Worm (Caenorhabditis elegans) whole organism, early embryonic: ENCODE data around the gene syd-1.

ENCODE experiments used
- B0310.2 ChIP-seq: sonication (generic microtip); optimal IDR thresholded peaks from 2 replicates; lab custom pipeline; 2016; ENCODE audit warnings: mild to moderate bottlenecking, missing genetic modification characterization, missing compliant biosample characterization
- F13C5.2 ChIP-seq: sonication (generic microtip); optimal IDR thresholded peaks from 2 replicates; lab custom pipeline; 2017; ENCODE audit warnings: mild to moderate bottlenecking, missing genetic modification characterization, inconsistent platforms, missing compliant biosample characterization
- aly-1 ChIP-seq: sonication (generic microtip); optimal IDR thresholded peaks from 2 replicates; lab custom pipeline; 2016; ENCODE audit warnings: missing genetic modification characterization, missing compliant biosample characterization
- ama-1 ChIP-seq: fragments of 150-350 bp; optimal IDR thresholded peaks from 2 replicates; lab custom pipeline; 2014
- ceh-13 ChIP-seq: fragments of 200-800 bp; sonication (Bioruptor generic); optimal IDR thresholded peaks from 2 replicates; lab custom pipeline; 2018; ENCODE audit warnings: mild to moderate bottlenecking, missing genetic modification characterization, missing compliant biosample characterization
- ceh-36 ChIP-seq: sonication (generic microtip); optimal IDR thresholded peaks from 2 replicates; lab custom pipeline; 2016; ENCODE audit warnings: missing genetic modification characterization, inconsistent platforms, missing compliant biosample characterization
- ets-7 ChIP-seq: sonication (generic microtip); optimal IDR thresholded peaks from 2 replicates; lab custom pipeline; 2016; ENCODE audit warnings: missing genotype, missing genetic modification characterization, missing compliant biosample characterization
- flt-1 ChIP-seq: fragments of 200-800 bp; sonication (Bioruptor generic); IDR thresholded peaks from 2 replicates; pipeline ENCODE4 v1.3.6; 2022; ENCODE audit warnings: missing genetic modification characterization, missing compliant biosample characterization
- hmbx-1 ChIP-seq: sonication (generic microtip); optimal IDR thresholded peaks from 2 replicates; lab custom pipeline; 2016; ENCODE audit warnings: mild to moderate bottlenecking, missing genetic modification characterization, missing compliant biosample characterization
- hmg-4 ChIP-seq: fragments of 200-800 bp; sonication (Bioruptor generic); optimal IDR thresholded peaks from 2 replicates; lab custom pipeline; 2018; ENCODE audit warnings: mild to moderate bottlenecking, missing genetic modification characterization, missing compliant biosample characterization
- hnd-1 ChIP-seq: sonication (generic microtip); optimal IDR thresholded peaks from 2 replicates; lab custom pipeline; 2016; ENCODE audit warnings: missing genetic modification characterization, missing compliant biosample characterization
- pes-1 ChIP-seq: fragments of 200-800 bp; sonication (Bioruptor generic); IDR thresholded peaks from 2 replicates; pipeline ENCODE4 v1.3.6; 2022; ENCODE audit warnings: missing genetic modification reagents, missing genetic modification characterization, missing compliant biosample characterization
- scrt-1 ChIP-seq: fragments of 200-800 bp; sonication (Bioruptor generic); IDR thresholded peaks from 2 replicates; pipeline ENCODE4 v1.3.6; 2022; ENCODE audit warnings: missing genetic modification characterization, missing compliant biosample characterization
- sea-1 ChIP-seq: fragments of 200-800 bp; sonication (Bioruptor generic); conservative IDR thresholded peaks from 2 replicates; pipeline ENCODE4 v1.3.6; 2022; ENCODE audit warnings: missing genetic modification characterization, missing compliant biosample characterization
- tbx-11 ChIP-seq: fragments of 200-800 bp; sonication (Bioruptor generic); IDR thresholded peaks from 2 replicates; pipeline ENCODE4 v1.3.6; 2022; ENCODE audit warnings: missing genetic modification characterization, missing compliant biosample characterization
- tbx-37 ChIP-seq: fragments of 200-800 bp; sonication (Bioruptor generic); conservative IDR thresholded peaks from 2 replicates; pipeline ENCODE4 v1.3.6; 2022; ENCODE audit warnings: missing genetic modification reagents, missing genetic modification characterization, missing compliant biosample characterization
- tra-4 ChIP-seq: sonication (generic microtip); optimal IDR thresholded peaks from 2 replicates; lab custom pipeline; 2017; ENCODE audit warnings: missing genetic modification characterization, missing compliant biosample characterization

syd-1 gene

DNA sequence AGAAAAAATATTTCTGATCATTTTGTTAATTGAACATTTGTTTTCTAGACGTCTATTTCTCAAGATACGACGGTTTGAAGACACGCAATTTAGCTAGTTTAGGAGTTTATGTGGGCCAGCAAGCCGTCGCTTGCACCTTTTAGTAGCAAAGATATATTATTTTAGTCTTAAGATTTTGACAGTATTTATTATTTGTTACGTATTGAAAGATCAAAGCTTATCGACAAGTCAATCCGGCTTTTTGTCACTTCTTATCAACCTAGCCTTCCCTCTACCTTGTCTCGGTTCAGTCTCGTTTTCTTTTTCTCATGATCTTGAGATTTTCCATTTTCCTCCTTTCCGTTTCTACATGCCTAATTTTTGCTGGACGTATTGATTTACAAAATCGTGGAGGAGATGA is 20.6 kb downstream of the syd-1 start, which contains the start of gene F35D2.2:
Gene F35D2.2, plus strand, starts transcription at position 301 of the 400 bp plus-strand sequence.
- no peak for TF ChIP-seq pes-1
- no peak for TF ChIP-seq ceh-36 (tag; lab: Kevin White, UChicago)
- TF ChIP-seq sea-1: no peak
- TF ChIP-seq ets-7 (tag; lab: Kevin White, UChicago): no peak
- TF ChIP-seq ceh-13 (GFP tag; lab: Kevin White, UChicago): no peak
- TF ChIP-seq scrt-1: no peak
- TF ChIP-seq ama-1 (lab: Kevin White, UChicago): no peak
- TF ChIP-seq F13C5.2: no peak

DNA sequence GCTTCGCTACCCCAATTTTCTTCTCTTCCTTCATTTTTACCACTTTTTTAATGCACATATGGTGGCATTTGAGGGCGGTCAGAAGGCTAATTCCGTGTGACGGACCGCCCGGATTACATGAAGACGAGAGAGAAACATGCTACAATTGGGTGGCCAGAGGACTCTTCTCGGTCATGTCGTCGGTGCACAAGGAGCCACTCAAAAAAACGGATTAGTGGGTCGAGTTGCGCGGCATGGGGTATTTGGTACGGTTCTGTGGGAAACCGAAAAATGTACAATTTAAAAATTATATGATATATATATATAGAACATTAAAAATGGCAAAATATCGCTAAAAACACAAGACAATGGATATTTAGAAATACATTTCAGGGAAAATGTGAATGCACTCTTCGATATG is 23.9 kb downstream of the syd-1 start:
- peak; percentile 62 for TF ChIP-seq ceh-36 (tag; lab: Kevin White, UChicago)
- TF ChIP-seq aly-1 (tag; lab: Kevin White, UChicago): no peak
- TF ChIP-seq ceh-13 (GFP tag; lab: Kevin White, UChicago): no peak

DNA sequence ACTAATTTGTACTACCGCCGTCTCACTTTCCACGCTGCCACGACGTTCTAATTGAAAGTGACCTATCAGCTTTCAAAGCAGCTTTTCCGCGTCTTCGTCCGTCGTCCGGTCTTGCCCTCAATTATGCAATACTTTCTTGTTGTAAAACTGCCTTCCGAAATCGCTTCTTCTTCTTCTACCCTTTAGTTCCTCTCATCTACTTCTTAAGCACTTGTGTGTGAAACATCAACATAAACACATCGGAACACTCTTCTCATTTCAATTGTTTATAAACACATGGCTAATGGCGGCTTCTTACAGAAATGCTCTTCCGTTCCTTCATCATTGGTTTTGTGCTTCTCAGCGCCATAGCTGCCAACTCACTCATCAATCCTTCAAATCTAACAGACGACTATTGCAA is 24.4 kb downstream of the syd-1 start, which contains the start of gene F35D2.3:
Gene F35D2.3, plus strand, starts transcription at position 301 of the 400 bp plus-strand sequence.
- TF ChIP-seq B0310.2 (tag; lab: Kevin White, UChicago): no peak
- no peak for TF ChIP-seq ama-1 (lab: Kevin White, UChicago)
- TF ChIP-seq hmbx-1 (tag; lab: Kevin White, UChicago): no peak
- no peak for TF ChIP-seq flt-1 (GFP tag; lab: Robert Waterston, UW)
- TF ChIP-seq scrt-1: no peak

DNA sequence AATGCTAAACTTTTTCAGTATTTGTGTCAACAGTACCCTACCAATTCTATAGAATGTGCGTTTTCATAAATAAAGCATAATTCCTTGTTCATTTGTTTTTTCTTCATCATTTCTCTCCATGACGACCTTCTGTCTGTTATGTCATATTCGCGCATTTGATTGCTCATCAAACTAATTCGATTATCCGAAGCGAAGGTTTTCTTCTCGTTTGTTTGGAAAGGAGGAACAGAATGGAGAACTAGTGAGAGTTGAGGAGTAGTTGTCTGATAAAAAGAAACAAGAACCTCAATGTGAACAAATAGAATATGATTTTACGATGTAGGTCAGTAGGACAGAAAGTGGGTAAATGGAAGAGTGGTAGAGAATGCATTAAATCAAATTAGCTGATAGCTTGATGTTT is 32.1 kb downstream of the syd-1 start:
- TF ChIP-seq aly-1 (tag; lab: Kevin White, UChicago) (no peak), ama-1 (lab: Kevin White, UChicago) (no peak), flt-1 (GFP tag; lab: Robert Waterston, UW) (no peak), tbx-37 (GFP tag; lab: Robert Waterston, UW) (no peak), ceh-36 (tag; lab: Kevin White, UChicago) (no peak), tra-4 (tag; lab: Kevin White, UChicago) (no peak)

DNA sequence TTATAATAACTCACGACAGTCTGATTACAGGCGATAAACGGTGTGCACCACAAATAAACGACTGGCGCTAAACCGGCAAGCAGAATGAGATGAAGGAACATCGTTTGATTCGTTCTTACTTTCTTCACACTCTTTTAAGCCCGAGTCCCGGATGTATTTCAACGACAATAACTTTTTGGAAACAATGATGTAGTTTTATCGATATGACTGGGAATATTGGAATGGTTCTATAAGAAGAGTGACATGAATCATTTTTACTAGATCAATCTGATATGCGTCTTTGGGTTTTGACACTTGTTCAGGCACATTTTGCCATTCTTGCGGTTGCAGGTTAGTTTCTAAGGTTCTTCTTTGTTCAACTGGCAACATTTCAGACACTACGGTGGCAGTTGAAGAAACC is 33.2 kb downstream of the syd-1 start, which contains the start of the genes ZK1290.11 and ZK1290.1:
Gene ZK1290.11, minus strand, starts transcription at position 101 of the 400 bp plus-strand sequence.
Gene ZK1290.1, plus strand, starts transcription at position 271 of the 400 bp plus-strand sequence.
- TF ChIP-seq ceh-36 (tag; lab: Kevin White, UChicago): no peak
- TF ChIP-seq hmg-4 (GFP tag; lab: Kevin White, UChicago): no peak
- TF ChIP-seq flt-1 (GFP tag; lab: Robert Waterston, UW): no peak
- no peak for TF ChIP-seq ama-1 (lab: Kevin White, UChicago)
- no peak for TF ChIP-seq tbx-37 (GFP tag; lab: Robert Waterston, UW)

DNA sequence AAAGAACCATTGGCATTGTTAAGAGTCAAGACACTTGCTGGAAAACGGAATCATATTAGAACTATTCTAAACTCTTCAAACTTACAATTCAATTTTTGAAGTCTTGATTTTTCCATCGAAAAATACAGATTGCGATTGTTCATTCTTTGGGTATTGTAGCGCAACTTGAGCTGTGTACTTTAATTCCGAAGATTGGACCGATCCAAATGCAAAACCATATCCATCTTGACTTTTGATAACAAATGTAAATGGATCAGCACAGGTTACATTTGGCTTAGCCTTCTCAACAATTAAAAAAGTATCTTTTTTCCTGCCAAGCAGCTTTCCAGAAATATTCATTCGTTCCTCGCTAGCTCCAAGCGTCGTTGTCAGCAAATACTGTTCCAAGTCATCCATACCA is 33.9 kb downstream of the syd-1 start:
- no peak for TF ChIP-seq ets-7 (tag; lab: Kevin White, UChicago)
- no peak for TF ChIP-seq sea-1
- no peak for TF ChIP-seq tbx-11 (GFP tag; lab: Robert Waterston, UW)
- TF ChIP-seq B0310.2 (tag; lab: Kevin White, UChicago): no peak
- TF ChIP-seq ceh-36 (tag; lab: Kevin White, UChicago): no peak
- TF ChIP-seq aly-1 (tag; lab: Kevin White, UChicago): no peak
- no peak for TF ChIP-seq scrt-1
- TF ChIP-seq tra-4 (tag; lab: Kevin White, UChicago): no peak
- TF ChIP-seq F13C5.2: no peak
- no peak for TF ChIP-seq ama-1 (lab: Kevin White, UChicago)
- TF ChIP-seq pes-1: no peak
- TF ChIP-seq hmbx-1 (tag; lab: Kevin White, UChicago): no peak
- no peak for TF ChIP-seq hmg-4 (GFP tag; lab: Kevin White, UChicago)
- TF ChIP-seq tbx-37 (GFP tag; lab: Robert Waterston, UW): no peak
- no peak for TF ChIP-seq ceh-13 (GFP tag; lab: Kevin White, UChicago)

DNA sequence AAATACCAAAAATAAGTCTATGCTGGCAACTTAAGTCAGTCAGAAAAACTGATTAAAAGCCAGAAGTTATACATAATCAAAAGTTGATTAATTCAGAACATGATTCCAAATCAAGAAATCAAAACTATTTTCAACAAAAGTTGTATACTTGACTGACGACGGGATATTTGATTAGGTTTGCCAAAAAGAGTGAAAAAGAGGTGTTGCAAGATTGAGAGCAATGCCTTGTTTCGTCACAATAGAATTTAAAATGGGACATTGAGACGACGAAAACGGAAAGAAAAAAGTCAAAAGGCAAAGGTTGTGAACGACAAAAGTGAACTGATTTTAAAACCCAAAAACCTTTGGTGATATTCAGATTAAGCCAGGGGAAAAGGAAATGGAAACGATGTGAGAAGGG is 35.8 kb downstream of the syd-1 start:
- TF ChIP-seq ceh-13 (GFP tag; lab: Kevin White, UChicago): no peak
- TF ChIP-seq ets-7 (tag; lab: Kevin White, UChicago): no peak
- TF ChIP-seq tbx-11 (GFP tag; lab: Robert Waterston, UW): no peak
- no peak for TF ChIP-seq hmbx-1 (tag; lab: Kevin White, UChicago)

DNA sequence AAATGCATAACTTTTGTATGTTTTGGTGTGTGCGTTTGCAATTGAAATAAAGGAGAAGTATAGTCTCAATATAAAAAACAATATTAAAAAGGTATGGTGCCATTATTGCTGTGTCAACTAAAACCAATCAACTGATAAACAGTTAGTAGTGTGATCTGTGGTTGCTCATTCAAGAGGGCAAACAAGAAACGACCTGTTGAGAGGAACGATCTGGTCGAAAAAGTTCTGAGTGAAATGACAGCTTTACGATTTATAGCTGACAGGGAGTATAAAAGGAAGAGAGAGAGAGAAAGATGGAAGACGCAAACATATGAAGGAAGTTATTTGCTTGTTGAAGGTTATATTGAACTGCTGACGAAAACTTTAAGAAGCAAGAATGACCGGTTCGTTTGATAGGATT is 36.7 kb downstream of the syd-1 start:
- TF ChIP-seq hmbx-1 (tag; lab: Kevin White, UChicago) (no peak), pes-1 (no peak), B0310.2 (tag; lab: Kevin White, UChicago) (no peak), hnd-1 (tag; lab: Kevin White, UChicago) (no peak), hmg-4 (GFP tag; lab: Kevin White, UChicago) (no peak), F13C5.2 (no peak), ceh-13 (GFP tag; lab: Kevin White, UChicago) (no peak)

DNA sequence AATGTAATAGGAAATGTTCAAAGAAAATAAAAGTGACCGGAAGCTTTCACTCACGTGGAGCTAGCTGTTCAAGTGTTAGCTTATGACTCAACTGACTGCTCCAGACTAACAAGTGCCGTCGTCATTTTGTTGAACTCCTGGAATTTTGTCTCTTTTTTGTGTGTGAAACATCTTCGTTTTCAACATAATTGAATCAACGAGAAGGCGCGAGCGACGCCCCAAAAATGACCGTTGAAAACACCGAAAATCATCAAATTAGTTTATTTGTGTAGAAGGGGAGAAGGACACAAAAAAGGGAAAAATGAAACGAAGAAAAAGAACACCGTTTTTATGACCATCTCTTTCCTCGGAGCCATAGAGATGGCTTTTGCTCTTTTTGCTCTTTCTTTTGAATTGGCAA is 39.3 kb downstream of the syd-1 start, which contains the start of gene ZK1290.14:
Gene ZK1290.14, minus strand, starts transcription at position 139 of the 400 bp plus-strand sequence.
- no peak for TF ChIP-seq pes-1
- no peak for TF ChIP-seq ceh-36 (tag; lab: Kevin White, UChicago)
- TF ChIP-seq ama-1 (lab: Kevin White, UChicago): no peak
- no peak for TF ChIP-seq sea-1
- TF ChIP-seq tbx-11 (GFP tag; lab: Robert Waterston, UW): no peak
- no peak for TF ChIP-seq tra-4 (tag; lab: Kevin White, UChicago)
- TF ChIP-seq hmbx-1 (tag; lab: Kevin White, UChicago): no peak
- TF ChIP-seq hmg-4 (GFP tag; lab: Kevin White, UChicago): no peak
- no peak for TF ChIP-seq ets-7 (tag; lab: Kevin White, UChicago)
- TF ChIP-seq aly-1 (tag; lab: Kevin White, UChicago): no peak
- TF ChIP-seq F13C5.2: no peak
- TF ChIP-seq B0310.2 (tag; lab: Kevin White, UChicago): no peak
- no peak for TF ChIP-seq ceh-13 (GFP tag; lab: Kevin White, UChicago)
- no peak for TF ChIP-seq hnd-1 (tag; lab: Kevin White, UChicago)
- TF ChIP-seq scrt-1: no peak
- TF ChIP-seq tbx-37 (GFP tag; lab: Robert Waterston, UW): no peak
